Fruit fly (Drosophila melanogaster): ENCODE measurements around the gene GckIII.

GckIII gene

dm6 chr3R:17053415-17054177, 31.7 kb upstream of the GckIII start, which contains the start of gene Dad (continued):
- TF ChIP-seq CG1621 (tag; optimal IDR thresholded peaks at IDR 0.05) = no peak
- no peak for TF ChIP-seq CG11902 (GFP tag; optimal IDR thresholded peaks at IDR 0.05)
- peak; percentile 25 for TF ChIP-seq CG3919 (GFP tag; optimal IDR thresholded peaks at IDR 0.05)
- TF ChIP-seq Sox15 (GFP tag; optimal IDR thresholded peaks at IDR 0.05) = no peak
- peak; percentile 48; the same call in 1 of the 3 replicates for TF ChIP-seq eg (GFP tag; IDR thresholded peaks at IDR 0.05)
- peak; percentile 22 for TF ChIP-seq CG6792 (GFP tag; optimal IDR thresholded peaks at IDR 0.05)
- no peak for TF ChIP-seq CG8319 (GFP tag; optimal IDR thresholded peaks at IDR 0.05)
- no peak for TF ChIP-seq spab (GFP tag; optimal IDR thresholded peaks at IDR 0.05)
- peak; percentile 9 for TF ChIP-seq CG10631 (GFP tag; optimal IDR thresholded peaks at IDR 0.05)
- TF ChIP-seq Sox102F (GFP tag; optimal IDR thresholded peaks at IDR 0.05) = peak; percentile 54
- peak; percentile 13 for TF ChIP-seq pdm3 (GFP tag; optimal IDR thresholded peaks at IDR 0.05)
- no peak for TF ChIP-seq CG15336 (GFP tag; IDR thresholded peaks at IDR 0.05)
- no peak for TF ChIP-seq CG11762 (GFP tag; optimal IDR thresholded peaks at IDR 0.05; ENCODE audit: insufficient read depth)
- TF ChIP-seq OdsH (GFP tag; optimal IDR thresholded peaks at IDR 0.05) = peak; percentile 29
- TF ChIP-seq Sox14 (GFP tag; optimal IDR thresholded peaks at IDR 0.05) = peak; percentile 26
- peak; percentile 36 for TF ChIP-seq dsx (GFP tag; optimal IDR thresholded peaks at IDR 0.05; ENCODE audit: poor library complexity, severe bottlenecking)
- no peak for TF ChIP-seq Lpt (GFP tag; optimal IDR thresholded peaks at IDR 0.05)
- peak; percentile 16 for TF ChIP-seq Eip75B (GFP tag; optimal IDR thresholded peaks at IDR 0.05)
- no peak for TF ChIP-seq Gug (GFP tag; IDR thresholded peaks at IDR 0.05)
- TF ChIP-seq fd85E (GFP tag; optimal IDR thresholded peaks at IDR 0.05) = no peak
- no peak for TF ChIP-seq CG11294 (GFP tag; IDR thresholded peaks at IDR 0.05)
- TF ChIP-seq Eip93F (GFP tag; optimal IDR thresholded peaks at IDR 0.05) = peak; percentile 34
- peak; percentile 0 for TF ChIP-seq net (GFP tag; optimal IDR thresholded peaks at IDR 0.05)
- peak; percentile 63 for TF ChIP-seq Met (GFP tag; optimal IDR thresholded peaks at IDR 0.05)

DNA sequence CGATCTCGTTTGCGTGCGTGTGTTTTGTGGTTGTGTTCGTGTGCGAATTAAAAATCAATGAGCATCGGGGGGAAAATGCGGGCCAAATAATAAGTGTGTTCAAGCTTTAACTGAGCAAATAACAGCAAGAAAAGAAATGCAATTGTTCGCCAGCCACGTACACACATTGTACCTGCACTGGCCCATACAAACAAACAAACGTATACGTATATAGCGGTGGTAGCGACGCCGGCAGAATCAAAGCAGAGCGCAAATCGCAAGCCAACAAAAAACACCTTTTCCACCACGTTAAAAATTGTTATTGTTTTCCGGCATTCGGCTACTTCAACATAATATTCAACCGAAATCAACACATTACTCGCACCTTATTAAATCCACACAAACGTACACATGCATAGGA, 30.8 kb upstream of the GckIII start:
- TF ChIP-seq vri (GFP tag; optimal IDR thresholded peaks at IDR 0.05) (no peak), svp (GFP tag) (peak; percentile 51), net (GFP tag; optimal IDR thresholded peaks at IDR 0.05) (no peak)

- TF ChIP-seq CG6808 (GFP tag; optimal IDR thresholded peaks at IDR 0.05) (peak; percentile 69), Eip75B (GFP tag; optimal IDR thresholded peaks at IDR 0.05) (peak; percentile 55), net (GFP tag; optimal IDR thresholded peaks at IDR 0.05) (peak; percentile 56), Eip78C (GFP tag) (peak; percentile 68), Blimp-1 (GFP tag; optimal IDR thresholded peaks at IDR 0.05) (peak; percentile 9), esn (GFP tag; optimal IDR thresholded peaks at IDR 0.05) (peak; percentile 28), eg (GFP tag; IDR thresholded peaks at IDR 0.05) (peak; percentile 71), CG31627 (GFP tag; optimal IDR thresholded peaks at IDR 0.05) (no peak), svp (GFP tag) (peak; percentile 81), CG4318 (GFP tag; optimal IDR thresholded peaks at IDR 0.05) (no peak), CG6854 (GFP tag; optimal IDR thresholded peaks at IDR 0.05) (peak; percentile 81), dac (GFP tag; optimal IDR thresholded peaks at IDR 0.05) (peak; percentile 13), Sox14 (GFP tag; optimal IDR thresholded peaks at IDR 0.05) (no peak), CG6276 (GFP tag; optimal IDR thresholded peaks at IDR 0.05) (peak; percentile 63), fd85E (GFP tag; optimal IDR thresholded peaks at IDR 0.05) (no peak), CG9139 (GFP tag; optimal IDR thresholded peaks at IDR 0.05) (peak; percentile 65), CG11902 (GFP tag; optimal IDR thresholded peaks at IDR 0.05) (no peak), fd59A (GFP tag; optimal IDR thresholded peaks at IDR 0.05) (peak; percentile 5), CG16779 (tag; optimal IDR thresholded peaks at IDR 0.05) (peak; percentile 64), topi (GFP tag; optimal IDR thresholded peaks at IDR 0.05) (peak; percentile 19), ss (GFP tag; optimal IDR thresholded peaks at IDR 0.05) (peak; percentile 88 to 99), dsx (GFP tag; optimal IDR thresholded peaks at IDR 0.05; ENCODE audit: poor library complexity, severe bottlenecking) (peak; percentile 84), CG1621 (tag; optimal IDR thresholded peaks at IDR 0.05) (peak; percentile 72), vri (GFP tag; optimal IDR thresholded peaks at IDR 0.05) (peak; percentile 99), Smox (GFP tag; optimal IDR thresholded peaks at IDR 0.05) (no peak), CG3032 (tag; optimal IDR thresholded peaks at IDR 0.05) (peak; percentile 9), CG32006 (GFP tag; optimal IDR thresholded peaks at IDR 0.05) (peak; percentile 34), CG10669 (GFP tag; optimal IDR thresholded peaks at IDR 0.05) (no peak), Lpt (GFP tag; optimal IDR thresholded peaks at IDR 0.05) (peak; percentile 70), spab (GFP tag; optimal IDR thresholded peaks at IDR 0.05) (peak; percentile 21)
Observed at dm6 chr3R:17056183-17056904, 29.0 kb upstream of the GckIII start.

Data from whole organism, prepupa.